Fruit fly (Drosophila melanogaster) whole organism, embryonic: ENCODE measurements around the gene CG9483.
A peak's percentile ranks its signal among the peaks of the same experiment; 100 is the strongest.

Source experiments
- Abd-B ChIP-seq: fragments of 200-800 bp; sonication (Bioruptor generic); optimal IDR thresholded peaks from 2 replicates; lab custom pipeline; 2018; ENCODE audit warnings: missing biosample characterization, mild to moderate bottlenecking, missing genetic modification characterization, moderate library complexity
- B-H1 ChIP-seq: fragments of 200-800 bp; sonication (Bioruptor generic); IDR thresholded peaks from 3 replicates; pipeline ENCODE4 v1.3.6; 2022; ENCODE audit warnings: missing biosample characterization, missing genetic modification characterization
- Blimp-1 ChIP-seq: fragments of 200-800 bp; sonication (Bioruptor generic); optimal IDR thresholded peaks from 3 replicates; lab custom pipeline; 2018; ENCODE audit warnings: missing biosample characterization, missing genetic modification characterization, mild to moderate bottlenecking, moderate library complexity, missing genetic modification reagents
- CG10565 ChIP-seq: fragments of 200-800 bp; sonication (Bioruptor generic); optimal IDR thresholded peaks from 3 replicates; lab custom pipeline; 2016; ENCODE audit warnings: missing biosample characterization, mild to moderate bottlenecking, missing genetic modification characterization
- CG11085 ChIP-seq: fragments of 200-800 bp; sonication (Bioruptor generic); IDR thresholded peaks from 2 replicates; pipeline ENCODE4 v1.3.6; 2022; ENCODE audit warnings: missing biosample characterization, missing genetic modification characterization
- CG11695 ChIP-seq: fragments of 200-800 bp; sonication (Bioruptor generic); IDR thresholded peaks from 3 replicates; pipeline ENCODE4 v1.3.6; 2022; ENCODE audit warnings: missing biosample characterization, missing genetic modification characterization
- CG12391 ChIP-seq: fragments of 200-800 bp; sonication (Bioruptor generic); optimal IDR thresholded peaks from 3 replicates; lab custom pipeline; 2018; ENCODE audit warnings: missing biosample characterization, mild to moderate bottlenecking, missing genetic modification characterization, moderate library complexity
- CG13123 ChIP-seq: fragments of 200-800 bp; sonication (Bioruptor generic); optimal IDR thresholded peaks from 2 replicates; lab custom pipeline; 2016; ENCODE audit warnings: missing biosample characterization, missing genetic modification characterization
- CG15479 ChIP-seq: fragments of 200-800 bp; sonication (Bioruptor generic); optimal IDR thresholded peaks from 3 replicates; lab custom pipeline; 2019; ENCODE audit warnings: missing biosample characterization, mild to moderate bottlenecking, missing genetic modification characterization, moderate library complexity
- CG15514 ChIP-seq: fragments of 200-800 bp; sonication (Bioruptor generic); optimal IDR thresholded peaks from 3 replicates; lab custom pipeline; 2017; ENCODE audit warnings: missing biosample characterization, missing genetic modification characterization, mild to moderate bottlenecking, moderate library complexity, missing genetic modification reagents
- CG1603 ChIP-seq: fragments of 200-800 bp; sonication (Bioruptor generic); optimal IDR thresholded peaks from 2 replicates; lab custom pipeline; 2019; ENCODE audit warnings: missing biosample characterization, mild to moderate bottlenecking, missing genetic modification characterization, moderate library complexity
- CG1647 ChIP-seq: fragments of 200-800 bp; sonication (Bioruptor generic); optimal IDR thresholded peaks from 3 replicates; lab custom pipeline; 2016; ENCODE audit warnings: missing biosample characterization, missing genetic modification characterization
- CG17328 ChIP-seq: fragments of 200-800 bp; sonication (Bioruptor generic); IDR thresholded peaks from 2 replicates; pipeline ENCODE4 v1.3.6; 2022; ENCODE audit warnings: missing biosample characterization, missing genetic modification characterization
- CG17568 ChIP-seq: fragments of 200-800 bp; sonication (Bioruptor generic); optimal IDR thresholded peaks from 2 replicates; lab custom pipeline; 2018; ENCODE audit warnings: missing biosample characterization, mild to moderate bottlenecking, missing genetic modification characterization, moderate library complexity
- CG18476 ChIP-seq: fragments of 200-800 bp; sonication (Bioruptor generic); optimal IDR thresholded peaks from 2 replicates; lab custom pipeline; 2016; ENCODE audit warnings: missing biosample characterization, mild to moderate bottlenecking, missing genetic modification characterization
- CG2199 ChIP-seq: fragments of 200-800 bp; sonication (Bioruptor generic); IDR thresholded peaks from 3 replicates; pipeline ENCODE4 v1.3.6; 2022; ENCODE audit warnings: missing biosample characterization, missing genetic modification characterization
- CG30403 ChIP-seq: fragments of 200-800 bp; sonication (Bioruptor generic); optimal IDR thresholded peaks from 3 replicates; lab custom pipeline; 2016; ENCODE audit warnings: missing biosample characterization, missing genetic modification characterization
- CG31441 ChIP-seq: fragments of 200-800 bp; sonication (Bioruptor generic); IDR thresholded peaks from 2 replicates; pipeline ENCODE4 v1.3.6; 2022; ENCODE audit warnings: missing biosample characterization, missing genetic modification characterization
- CG32772 ChIP-seq: fragments of 200-800 bp; sonication (Bioruptor generic); IDR thresholded peaks from 2 replicates; pipeline ENCODE4 v1.3.6; 2022; ENCODE audit warnings: missing biosample characterization, missing genetic modification characterization
- CG34422 ChIP-seq: fragments of 200-800 bp; sonication (Bioruptor generic); IDR thresholded peaks from 3 replicates; pipeline ENCODE4 v1.3.6; 2022; ENCODE audit warnings: missing biosample characterization, missing genetic modification characterization
- CG3838 ChIP-seq: fragments of 200-800 bp; sonication (Bioruptor generic); optimal IDR thresholded peaks from 3 replicates; lab custom pipeline; 2016; ENCODE audit warnings: missing biosample characterization, missing genetic modification characterization
- CG5245 ChIP-seq: fragments of 200-800 bp; sonication (Bioruptor generic); optimal IDR thresholded peaks from 3 replicates; lab custom pipeline; 2016; ENCODE audit warnings: missing biosample characterization, missing genetic modification characterization
- CG6791 ChIP-seq: fragments of 200-800 bp; sonication (Bioruptor generic); IDR thresholded peaks from 3 replicates; pipeline ENCODE4 v1.3.6; 2022; ENCODE audit warnings: missing biosample characterization, missing genetic modification characterization; ENCODE audit not compliant: partially characterized antibody
- CG7372 ChIP-seq: fragments of 200-800 bp; sonication (Bioruptor generic); IDR thresholded peaks from 2 replicates; pipeline ENCODE4 v1.3.6; 2022; ENCODE audit warnings: missing biosample characterization, missing genetic modification characterization
- CTCF ChIP-seq: fragments of 200-800 bp; sonication (Bioruptor generic); optimal IDR thresholded peaks from 2 replicates; lab custom pipeline; 2017; ENCODE audit warnings: missing biosample characterization, mild to moderate bottlenecking, missing genetic modification characterization, moderate library complexity
- Chrac-16 ChIP-seq: fragments of 200-800 bp; sonication (Bioruptor generic); optimal IDR thresholded peaks from 3 replicates; lab custom pipeline; 2016; ENCODE audit warnings: missing biosample characterization, missing genetic modification characterization
- Elba2 ChIP-seq: fragments of 200-800 bp; sonication (Bioruptor generic); optimal IDR thresholded peaks from 3 replicates; lab custom pipeline; 2016; ENCODE audit warnings: missing biosample characterization, missing genetic modification characterization
- Ets65A ChIP-seq: fragments of 200-800 bp; sonication (Bioruptor generic); peaks from one replicate; lab custom pipeline; 2016; ENCODE audit warnings: missing biosample characterization, missing genetic modification characterization
- HLH54F ChIP-seq: fragments of 200-800 bp; sonication (Bioruptor generic); optimal IDR thresholded peaks from 3 replicates; lab custom pipeline; 2016; ENCODE audit warnings: missing biosample characterization, missing genetic modification characterization
- HLHmδ ChIP-seq: fragments of 200-800 bp; sonication (Bioruptor generic); optimal IDR thresholded peaks from 2 replicates; lab custom pipeline; 2018; ENCODE audit warnings: missing biosample characterization, mild to moderate bottlenecking, missing genetic modification characterization, moderate library complexity
- Max ChIP-seq: fragments of 200-800 bp; sonication (Bioruptor generic); optimal IDR thresholded peaks from 2 replicates; lab custom pipeline; 2016; ENCODE audit warnings: missing biosample characterization, mild to moderate bottlenecking, missing genetic modification characterization
- Mrtf ChIP-seq: fragments of 200-800 bp; sonication (Bioruptor generic); IDR thresholded peaks from 3 replicates; pipeline ENCODE4 v1.3.6; 2022; ENCODE audit warnings: missing biosample characterization, missing genetic modification characterization
- NC2β ChIP-seq: fragments of 200-800 bp; sonication (Bioruptor generic); optimal IDR thresholded peaks from 2 replicates; lab custom pipeline; 2016; ENCODE audit warnings: missing biosample characterization, missing genetic modification characterization
- PHDP ChIP-seq: fragments of 200-800 bp; sonication (Bioruptor generic); optimal IDR thresholded peaks from 3 replicates; lab custom pipeline; 2018; ENCODE audit warnings: missing biosample characterization, mild to moderate bottlenecking, missing genetic modification characterization, moderate library complexity
- Pdp1 ChIP-seq, 2 experiments: fragments of 200-800 bp; sonication (Bioruptor generic); optimal IDR thresholded peaks; 3 replicates each; lab custom pipeline; 2016; ENCODE audit warnings: missing biosample characterization in 2 of 2, missing genetic modification characterization in 2 of 2, mild to moderate bottlenecking in 1 of 2, moderate library complexity in 1 of 2
- Xbp1 ChIP-seq: fragments of 200-800 bp; sonication (Bioruptor generic); optimal IDR thresholded peaks from 3 replicates; lab custom pipeline; 2016; ENCODE audit warnings: missing biosample characterization, mild to moderate bottlenecking, missing genetic modification characterization
- ab ChIP-seq: fragments of 200-800 bp; sonication (Bioruptor generic); optimal IDR thresholded peaks from 2 replicates; lab custom pipeline; 2016; ENCODE audit warnings: missing biosample characterization, missing genetic modification characterization
- ac ChIP-seq: fragments of 200-800 bp; sonication (Bioruptor generic); optimal IDR thresholded peaks from 3 replicates; lab custom pipeline; 2017; ENCODE audit warnings: missing biosample characterization, mild to moderate bottlenecking, missing genetic modification characterization
- ap ChIP-seq: fragments of 200-800 bp; sonication (Bioruptor generic); IDR thresholded peaks from 2 replicates; pipeline ENCODE4 v1.3.6; 2022; ENCODE audit warnings: missing biosample characterization, missing genetic modification characterization
- bigmax ChIP-seq: fragments of 200-800 bp; sonication (Bioruptor generic); optimal IDR thresholded peaks from 2 replicates; lab custom pipeline; 2018; ENCODE audit warnings: missing biosample characterization, mild to moderate bottlenecking, missing genetic modification characterization
- cwo ChIP-seq: fragments of 200-800 bp; sonication (Bioruptor generic); optimal IDR thresholded peaks from 3 replicates; lab custom pipeline; 2017; ENCODE audit warnings: missing biosample characterization, missing genetic modification characterization, mild to moderate bottlenecking, moderate library complexity, missing genetic modification reagents
- eve ChIP-seq, 2 experiments: fragments of >200 bp; optimal IDR thresholded peaks; 2 replicates each; lab custom pipeline; 2017; ENCODE audit warnings: missing biosample characterization in 2 of 2, missing genetic modification characterization in 2 of 2
- fru ChIP-seq: fragments of >200 bp; optimal IDR thresholded peaks from 2 replicates; lab custom pipeline; 2017
- ftz-f1 ChIP-seq: fragments of 200-800 bp; sonication (Bioruptor generic); optimal IDR thresholded peaks from 2 replicates; lab custom pipeline; 2016; ENCODE audit warnings: missing biosample characterization, missing genetic modification characterization
- knrl ChIP-seq: fragments of 200-800 bp; sonication (Bioruptor generic); IDR thresholded peaks from 3 replicates; pipeline ENCODE4 v1.3.6; 2022; ENCODE audit warnings: missing biosample characterization, missing genetic modification characterization; ENCODE audit not compliant: partially characterized antibody
- nerfin-1 ChIP-seq: fragments of 200-800 bp; sonication (Bioruptor generic); optimal IDR thresholded peaks from 3 replicates; lab custom pipeline; 2019; ENCODE audit warnings: missing biosample characterization, mild to moderate bottlenecking, missing genetic modification characterization, moderate library complexity
- slou ChIP-seq: fragments of 200-800 bp; sonication (Bioruptor generic); optimal IDR thresholded peaks from 3 replicates; lab custom pipeline; 2016; ENCODE audit warnings: missing biosample characterization, missing genetic modification characterization
- stc ChIP-seq: fragments of 200-800 bp; sonication (Bioruptor generic); IDR thresholded peaks from 2 replicates; pipeline ENCODE4 v1.3.6; 2022; ENCODE audit warnings: missing biosample characterization, missing genetic modification characterization
- stwl ChIP-seq: fragments of 200-800 bp; sonication (Bioruptor generic); optimal IDR thresholded peaks from 3 replicates; lab custom pipeline; 2018; ENCODE audit warnings: missing biosample characterization, mild to moderate bottlenecking, missing genetic modification characterization, moderate library complexity
- tll ChIP-seq, 2 experiments: fragments of 200-800 bp in 1 of 2; fragments of >200 bp in 1 of 2; sonication (Bioruptor generic) in 1 of 2; optimal IDR thresholded peaks; 2 replicates each; lab custom pipeline; 2017 to 2019; ENCODE audit warnings: missing biosample characterization in 2 of 2, missing genetic modification characterization in 2 of 2, mild to moderate bottlenecking in 1 of 2, moderate library complexity in 1 of 2
- toy ChIP-seq: fragments of 200-800 bp; sonication (Bioruptor generic); IDR thresholded peaks from 2 replicates; pipeline ENCODE4 v1.3.6; 2022; ENCODE audit warnings: missing biosample characterization, missing genetic modification characterization
- trem ChIP-seq: fragments of 200-800 bp; optimal IDR thresholded peaks from 3 replicates; lab custom pipeline; 2019; ENCODE audit warnings: missing biosample characterization, mild to moderate bottlenecking, missing genetic modification characterization, moderate library complexity
- trh ChIP-seq: fragments of 200-800 bp; sonication (Bioruptor generic); optimal IDR thresholded peaks from 2 replicates; lab custom pipeline; 2016; ENCODE audit warnings: missing biosample characterization, missing genetic modification characterization

CG9483 gene

dm6 chr2L:8888720-8889119 is 22.2 kb downstream of the CG9483 start (continued):
- TF ChIP-seq CG32772 (GFP tag; lab: Robert Waterston, UW), result no peak
- no peak for TF ChIP-seq ac (GFP tag; lab: Kevin White, UChicago)
- TF ChIP-seq slou, result no peak
- TF ChIP-seq PHDP, result no peak
- TF ChIP-seq stc (GFP tag; lab: Robert Waterston, UW), result no peak
- TF ChIP-seq ap (GFP tag; lab: Robert Waterston, UW), result no peak
- TF ChIP-seq CG5245 (GFP tag; lab: Kevin White, UChicago), result no peak
- TF ChIP-seq Ets65A, result peak; percentile 78
- TF ChIP-seq CG7372, result no peak
- TF ChIP-seq CG1603 (tag; lab: Kevin White, UChicago), result peak; percentile 3
- peak; percentile 81 for TF ChIP-seq CTCF (GFP tag; lab: Kevin White, UChicago)
- TF ChIP-seq CG11695, result no peak
- no peak for TF ChIP-seq trh (GFP tag; lab: Kevin White, UChicago)
- TF ChIP-seq Xbp1, result peak; percentile 22
- no peak for TF ChIP-seq CG2199 (GFP tag; lab: Robert Waterston, UW)
- peak; percentile 52; the same call in 1 of the 3 replicates for TF ChIP-seq knrl
- TF ChIP-seq cwo (GFP tag; lab: Kevin White, UChicago), result no peak
- no peak for TF ChIP-seq ab (GFP tag; lab: Kevin White, UChicago)
- TF ChIP-seq nerfin-1 (tag; lab: Kevin White, UChicago), result no peak
- TF ChIP-seq toy (GFP tag; lab: Robert Waterston, UW), result no peak
- no peak for TF ChIP-seq NC2β (GFP tag; lab: Kevin White, UChicago)
- TF ChIP-seq CG10565 (GFP tag; lab: Kevin White, UChicago), result no peak
- TF ChIP-seq HLH54F (GFP tag; lab: Kevin White, UChicago), result no peak
- TF ChIP-seq ftz-f1 (GFP tag; lab: Kevin White, UChicago), result peak; percentile 66
- TF ChIP-seq tll (GFP tag; optimal IDR thresholded peaks at IDR 0.05; lab: Kevin White, UChicago), result peak in 1 of 2 experiments; percentile 25
- no peak for TF ChIP-seq Chrac-16 (GFP tag; lab: Kevin White, UChicago)
- TF ChIP-seq stwl, result peak; percentile 43
- no peak for TF ChIP-seq CG18476 (GFP tag; lab: Kevin White, UChicago)
- TF ChIP-seq eve (GFP tag; optimal IDR thresholded peaks at IDR 0.05; lab: Kevin White, UChicago), result no peak
- TF ChIP-seq CG13123, result no peak
- TF ChIP-seq CG12391 (tag; lab: Kevin White, UChicago), result no peak
- TF ChIP-seq CG31441, result no peak; the same call in 1 of the 2 replicates
- no peak for TF ChIP-seq CG11085
- no peak for TF ChIP-seq fru
- peak; percentile 65 for TF ChIP-seq trem (tag; lab: Kevin White, UChicago)
- no peak for TF ChIP-seq CG17328
- TF ChIP-seq bigmax, result no peak
- TF ChIP-seq CG15479 (GFP tag; lab: Kevin White, UChicago), result peak; percentile 22
- no peak for TF ChIP-seq B-H1 (GFP tag; lab: Robert Waterston, UW)
- TF ChIP-seq Mrtf (GFP tag; lab: Robert Waterston, UW), result no peak
- TF ChIP-seq Pdp1 (GFP tag; optimal IDR thresholded peaks at IDR 0.05; lab: Kevin White, UChicago), result no peak
- TF ChIP-seq Blimp-1 (GFP tag; lab: Kevin White, UChicago), result no peak
- no peak for TF ChIP-seq Max (GFP tag; lab: Kevin White, UChicago)
- no peak for TF ChIP-seq CG34422 (GFP tag; lab: Robert Waterston, UW)
- TF ChIP-seq CG1647 (GFP tag; lab: Kevin White, UChicago), result no peak
- TF ChIP-seq CG6791 (GFP tag; lab: Robert Waterston, UW), result no peak
- TF ChIP-seq Elba2 (GFP tag; lab: Kevin White, UChicago), result no peak
- no peak for TF ChIP-seq HLHmδ (GFP tag; lab: Kevin White, UChicago)
- peak; percentile 19 for TF ChIP-seq Abd-B (GFP tag; lab: Kevin White, UChicago)
- TF ChIP-seq CG17568 (GFP tag; lab: Kevin White, UChicago), result no peak
- no peak for TF ChIP-seq CG15514
- TF ChIP-seq CG3838 (GFP tag; lab: Kevin White, UChicago), result no peak
- TF ChIP-seq CG30403 (GFP tag; lab: Kevin White, UChicago), result no peak
